Worm (Caenorhabditis elegans) whole organism, midembryonic: ENCODE data around the gene lips-15.

Source experiments
- T22C8.4 ChIP-seq: fragments of 200-800 bp; sonication (Bioruptor generic); IDR thresholded peaks from 2 replicates; pipeline ENCODE4 v1.3.6; 2022; ENCODE audit warnings: missing genetic modification characterization, missing compliant biosample characterization
- klf-2 ChIP-seq: fragments of 200-800 bp; sonication (Bioruptor generic); conservative IDR thresholded peaks from 2 replicates; pipeline ENCODE4 v1.3.6; 2022; ENCODE audit warnings: missing genetic modification reagents, missing genetic modification characterization, missing compliant biosample characterization
- med-1 ChIP-seq: sonication (generic microtip); optimal IDR thresholded peaks from 2 replicates; lab custom pipeline; 2017; ENCODE audit warnings: missing genetic modification characterization, mild to moderate bottlenecking, missing compliant biosample characterization, antibody characterized with exemption, missing genetic modification reagents; ENCODE audit not compliant: insufficient read depth
- ref-1 ChIP-seq: fragments of 200-800 bp; sonication (Bioruptor generic); conservative IDR thresholded peaks from 2 replicates; pipeline ENCODE4 v1.3.6; 2022; ENCODE audit warnings: missing genetic modification reagents, missing genetic modification characterization, missing compliant biosample characterization
- tab-1 ChIP-seq: fragments of 200-800 bp; sonication (Bioruptor generic); IDR thresholded peaks from 2 replicates; pipeline ENCODE4 v1.3.6; 2022; ENCODE audit warnings: missing genetic modification characterization, missing compliant biosample characterization
- ztf-23 ChIP-seq: fragments of 200-800 bp; sonication (Bioruptor generic); IDR thresholded peaks from 2 replicates; pipeline ENCODE4 v1.3.6; 2022; ENCODE audit warnings: missing genetic modification reagents, missing genetic modification characterization, missing compliant biosample characterization

- TF ChIP-seq med-1, result no peak
- no peak for TF ChIP-seq tab-1 (GFP tag; lab: Robert Waterston, UW)
- TF ChIP-seq ref-1 (GFP tag; lab: Robert Waterston, UW), result no peak
- no peak for TF ChIP-seq klf-2
- no peak for TF ChIP-seq T22C8.4
- TF ChIP-seq ztf-23 (GFP tag; lab: Robert Waterston, UW), result no peak
Observed at ce11 chrII:12626120-12626624, 22.0 kb downstream of the lips-15 start.
